Worm (Caenorhabditis elegans) whole organism, mixed stage, embryonic: ENCODE measurements around the gene rab-3.
A peak's percentile ranks its signal among the peaks of the same experiment; 100 is the strongest.

Source experiments
- M03D4.4 ChIP-seq: sonication (generic microtip); optimal IDR thresholded peaks from 2 replicates; lab custom pipeline; 2017; ENCODE audit warnings: mild to moderate bottlenecking, missing genetic modification characterization, missing compliant biosample characterization
- blmp-1 ChIP-seq: fragments of 150-350 bp; optimal IDR thresholded peaks from 2 replicates; lab custom pipeline; 2014; ENCODE audit warnings: missing biosample characterization, missing genetic modification characterization
- elt-3 ChIP-seq: fragments of 150-350 bp; optimal IDR thresholded peaks from 2 replicates; lab custom pipeline; 2014; ENCODE audit warnings: missing biosample characterization, missing genetic modification characterization
- mep-1 ChIP-seq: fragments of 150-350 bp; optimal IDR thresholded peaks from 2 replicates; lab custom pipeline; 2017; ENCODE audit warnings: missing biosample characterization, missing genetic modification reagents, missing genetic modification characterization, inconsistent platforms
- nhr-12 ChIP-seq: fragments of 150-350 bp; optimal IDR thresholded peaks from 2 replicates; lab custom pipeline; 2014; ENCODE audit warnings: missing biosample characterization, missing genetic modification characterization
- nhr-237 ChIP-seq: fragments of 150-350 bp; optimal IDR thresholded peaks from 2 replicates; lab custom pipeline; 2014; ENCODE audit warnings: missing biosample characterization, missing genetic modification characterization
- pha-4 ChIP-seq: fragments of 150-350 bp; optimal IDR thresholded peaks from 2 replicates; lab custom pipeline; 2018; ENCODE audit warnings: missing biosample characterization, missing genetic modification reagents, missing genetic modification characterization
- snpc-4 ChIP-seq: fragments of 150-350 bp; optimal IDR thresholded peaks from 2 replicates; lab custom pipeline; 2014; ENCODE audit warnings: missing biosample characterization, missing genetic modification characterization
- unc-39 ChIP-seq: fragments of 150-350 bp; optimal IDR thresholded peaks from 2 replicates; lab custom pipeline; 2014; ENCODE audit warnings: missing biosample characterization, missing genetic modification characterization
- unc-62 ChIP-seq: fragments of 150-350 bp; optimal IDR thresholded peaks from 2 replicates; lab custom pipeline; 2014; ENCODE audit warnings: missing biosample characterization, missing genetic modification reagents, missing genetic modification characterization

DNA sequence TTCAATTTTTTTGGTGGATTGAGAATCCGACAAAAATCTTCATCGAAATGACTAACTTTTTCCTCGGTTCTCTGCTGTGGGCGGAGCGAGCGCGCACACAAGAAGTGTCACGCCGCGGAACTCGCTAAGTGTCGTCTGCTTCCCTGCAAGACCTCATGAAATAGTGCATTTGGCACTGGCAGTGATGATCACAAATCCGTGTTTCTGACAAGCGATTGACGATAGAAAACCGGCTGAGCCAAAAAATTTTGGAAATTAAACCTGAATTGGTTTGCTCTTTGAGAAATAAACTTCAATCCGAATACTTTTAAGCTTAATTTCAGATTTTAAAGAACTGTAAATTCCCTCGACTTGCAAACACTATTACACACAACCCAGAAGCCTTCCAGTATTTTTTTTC, 26.2 kb downstream of the rab-3 start:
- TF ChIP-seq nhr-237 (tag; lab: Kevin White, UChicago): no peak
- no peak for TF ChIP-seq unc-62 (GFP tag; lab: Kevin White, UChicago)
- TF ChIP-seq nhr-12 (tag; lab: Kevin White, UChicago): no peak
- TF ChIP-seq unc-39 (tag; lab: Kevin White, UChicago): no peak
- TF ChIP-seq snpc-4 (tag; lab: Kevin White, UChicago): no peak
- peak; percentile 31 for TF ChIP-seq mep-1 (tag; lab: Kevin White, UChicago)
- no peak for TF ChIP-seq M03D4.4 (tag; lab: Kevin White, UChicago)
- no peak for TF ChIP-seq elt-3 (tag; lab: Kevin White, UChicago)
- TF ChIP-seq blmp-1: no peak
- no peak for TF ChIP-seq pha-4 (tag; lab: Kevin White, UChicago)
